Worm (Caenorhabditis elegans) whole organism, young adult: Measurements from ENCODE around the gene ndx-6.

ENCODE experiments used
- F49E8.2 ChIP-seq: sonication (generic microtip); optimal IDR thresholded peaks from 3 replicates; lab custom pipeline; 2017; ENCODE audit warnings: missing genetic modification characterization, mild to moderate bottlenecking, missing compliant biosample characterization, antibody characterized with exemption, moderate library complexity; ENCODE audit not compliant: insufficient read depth
- F52B5.7 ChIP-seq: sonication (generic microtip); optimal IDR thresholded peaks from 2 replicates; lab custom pipeline; 2016; ENCODE audit warnings: mild to moderate bottlenecking, missing genetic modification characterization, missing compliant biosample characterization
- Y67H2A.10 ChIP-seq: fragments of 200-800 bp; sonication (Bioruptor generic); conservative IDR thresholded peaks from 2 replicates; pipeline ENCODE4 v1.3.6; 2022; ENCODE audit warnings: missing genetic modification reagents, missing genetic modification characterization, missing compliant biosample characterization
- Y79H2A.3 ChIP-seq: fragments of 200-800 bp; sonication (Bioruptor generic); conservative IDR thresholded peaks from 2 replicates; pipeline ENCODE4 v1.3.6; 2022; ENCODE audit warnings: missing genetic modification reagents, missing genetic modification characterization, missing compliant biosample characterization
- athp-1 ChIP-seq: sonication (generic microtip); optimal IDR thresholded peaks from 2 replicates; lab custom pipeline; 2017; ENCODE audit warnings: mild to moderate bottlenecking, missing genetic modification characterization, missing compliant biosample characterization
- lin-35 ChIP-seq, 3 experiments: fragments of 150-350 bp in 2 of 3; sonication (generic microtip) in 1 of 3; optimal IDR thresholded peaks; 2 replicates each; lab custom pipeline; 2014 to 2018; ENCODE audit warnings: missing biosample characterization in 3 of 3, missing genetic modification characterization in 3 of 3, missing genetic modification reagents in 3 of 3
- nfyb-1 ChIP-seq: fragments of 200-800 bp; sonication (Bioruptor generic); IDR thresholded peaks from 2 replicates; pipeline ENCODE4 v1.3.6; 2022; ENCODE audit warnings: missing genetic modification reagents, missing genetic modification characterization, missing compliant biosample characterization
- pha-4 ChIP-seq: fragments of 150-350 bp; sonication (generic microtip); optimal IDR thresholded peaks from 2 replicates; lab custom pipeline; 2014; ENCODE audit warnings: missing biosample characterization, missing genetic modification reagents, missing genetic modification characterization
- snpc-3.4 ChIP-seq: sonication (generic microtip); optimal IDR thresholded peaks from 2 replicates; lab custom pipeline; 2017; ENCODE audit warnings: missing genetic modification characterization, mild to moderate bottlenecking, missing compliant biosample characterization, antibody characterized with exemption, moderate library complexity, missing genotype, missing genetic modification reagents
- tbx-9 ChIP-seq: sonication (generic microtip); optimal IDR thresholded peaks from 2 replicates; lab custom pipeline; 2016; ENCODE audit warnings: borderline replicate concordance, missing genetic modification characterization, inconsistent platforms, missing compliant biosample characterization
- tlf-1 ChIP-seq: fragments of 200-800 bp; sonication (Bioruptor generic); optimal IDR thresholded peaks from 2 replicates; lab custom pipeline; 2018; ENCODE audit warnings: mild to moderate bottlenecking, missing genetic modification characterization, missing compliant biosample characterization
- unc-62 ChIP-seq: fragments of 150-350 bp; optimal IDR thresholded peaks from 2 replicates; lab custom pipeline; 2014; ENCODE audit warnings: missing biosample characterization, missing genetic modification reagents, missing genetic modification characterization
- zim-3 ChIP-seq: sonication (generic microtip); optimal IDR thresholded peaks from 2 replicates; lab custom pipeline; 2017; ENCODE audit warnings: mild to moderate bottlenecking, missing genetic modification characterization, moderate library complexity, missing compliant biosample characterization
- ztf-25 ChIP-seq: fragments of 200-800 bp; sonication (Bioruptor generic); IDR thresholded peaks from 2 replicates; pipeline ENCODE4 v1.3.6; 2022; ENCODE audit warnings: missing genetic modification reagents, missing genetic modification characterization, missing compliant biosample characterization

ce11 chrII:5395594-5395993 is 5.9 kb upstream of the ndx-6 start, which contains the start of gene pink-1:
- TF ChIP-seq zim-3 (tag; lab: Kevin White, UChicago) (no peak), lin-35 (GFP tag; optimal IDR thresholded peaks at IDR 0.05; lab: Kevin White, UChicago) (no peak), tlf-1 (no peak), F49E8.2 (tag; lab: Kevin White, UChicago) (no peak), nfyb-1 (GFP tag; lab: Robert Waterston, UW) (no peak), Y79H2A.3 (GFP tag; lab: Robert Waterston, UW) (no peak), tbx-9 (tag; lab: Kevin White, UChicago) (no peak), snpc-3.4 (tag; lab: Kevin White, UChicago) (no peak), Y67H2A.10 (GFP tag; lab: Robert Waterston, UW) (no peak), ztf-25 (GFP tag; lab: Robert Waterston, UW) (no peak), unc-62 (GFP tag; lab: Kevin White, UChicago) (no peak), athp-1 (no peak), pha-4 (tag; lab: Kevin White, UChicago) (no peak), F52B5.7 (no peak)
